Worm (Caenorhabditis elegans): Measurements from ENCODE around the gene ZC412.3.

DNA sequence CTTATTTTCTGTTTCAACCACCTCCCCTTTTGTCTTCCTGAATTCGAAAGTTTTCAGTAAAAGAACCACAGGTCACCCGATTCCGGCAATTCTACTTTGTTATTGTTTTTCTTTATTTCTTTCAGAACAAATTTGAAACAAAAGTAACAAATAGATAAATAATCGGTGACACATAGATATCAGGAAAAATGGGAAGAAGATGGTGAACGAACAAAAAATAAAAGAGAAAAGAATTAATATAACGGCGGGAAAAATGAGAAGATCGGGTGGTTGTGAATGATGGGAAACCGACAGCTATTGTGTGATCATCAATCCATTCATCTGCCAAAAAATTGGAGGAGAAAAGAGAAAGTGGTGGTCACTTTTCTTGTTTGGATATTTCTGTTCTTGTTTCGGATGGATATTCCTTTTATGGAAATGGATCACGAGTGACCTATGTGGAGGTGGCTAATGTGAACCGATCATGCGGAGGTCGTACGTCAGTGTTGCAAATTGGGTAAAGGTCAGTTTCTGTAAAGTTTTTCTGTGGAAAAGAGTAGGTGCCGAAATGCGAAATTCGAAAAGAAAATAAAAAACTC lies 6.0 kb upstream of the ZC412.3 start:
- TF ChIP-seq ama-1 (optimal IDR thresholded peaks at IDR 0.05) (no peak), B0310.2 (tag; optimal IDR thresholded peaks at IDR 0.05) (no peak), ets-7 (tag; optimal IDR thresholded peaks at IDR 0.05) (no peak), tbx-37 (GFP tag; conservative IDR thresholded peaks at IDR 0.05) (no peak)
